Fruit fly (Drosophila melanogaster) Kc167 (cell line): ENCODE measurements around the gene kud.

Experiments used
- Myc ChIP-seq: fragments of >200 bp; optimal IDR thresholded peaks from 2 replicates; lab custom pipeline; 2017; ENCODE audit warnings: missing external identifiers
- Sin3A ChIP-seq: fragments of >200 bp; optimal IDR thresholded peaks from 2 replicates; lab custom pipeline; 2018; ENCODE audit warnings: missing external identifiers
- h ChIP-seq: fragments of >200 bp; optimal IDR thresholded peaks from 3 replicates; lab custom pipeline; 2018; ENCODE audit warnings: missing external identifiers
- insv ChIP-seq: fragments of >200 bp; optimal IDR thresholded peaks from 3 replicates; lab custom pipeline; 2018; ENCODE audit warnings: missing external identifiers
- psq ChIP-seq: fragments of >200 bp; optimal IDR thresholded peaks from 2 replicates; lab custom pipeline; 2017; ENCODE audit warnings: missing external identifiers
- ttk ChIP-seq: sonication (Bioruptor generic); optimal IDR thresholded peaks from 2 replicates; lab custom pipeline; 2017; ENCODE audit warnings: missing external identifiers

DNA sequence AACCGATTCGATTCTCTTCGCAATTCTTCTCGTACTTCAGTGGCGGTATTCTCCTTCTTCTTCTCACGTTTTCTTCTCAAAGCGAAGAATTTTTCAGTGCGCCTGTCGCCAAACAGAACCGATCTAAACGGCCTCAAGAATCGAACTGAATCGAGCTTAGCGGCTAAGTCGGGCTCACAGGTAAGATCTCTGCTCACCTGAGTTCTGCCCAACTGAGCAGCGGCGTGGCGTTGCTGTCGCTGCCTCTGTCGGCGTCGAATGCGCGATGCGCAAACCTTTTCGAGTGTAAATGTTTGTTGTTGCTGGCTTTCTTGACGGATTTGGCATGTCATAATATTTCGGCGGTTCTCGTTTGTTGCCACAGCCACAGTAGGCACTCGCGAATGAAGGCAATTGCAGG, 32.9 kb downstream of the kud start:
- TF ChIP-seq insv: no peak
- TF ChIP-seq psq: no peak
- TF ChIP-seq h: no peak
- TF ChIP-seq Sin3A (lab: Kevin White, UChicago): no peak
- no peak for TF ChIP-seq ttk
- TF ChIP-seq Myc: no peak
